Worm (Caenorhabditis elegans) whole organism, L4/young adult: ENCODE data around the gene T11G6.3.

Experiments
- W03F9.2 ChIP-seq: fragments of 150-350 bp; optimal IDR thresholded peaks from 2 replicates; lab custom pipeline; 2014; ENCODE audit warnings: missing biosample characterization, missing genetic modification characterization
- dao-5 ChIP-seq: sonication (generic microtip); optimal IDR thresholded peaks from 2 replicates; lab custom pipeline; 2016; ENCODE audit warnings: missing genotype, missing genetic modification characterization, moderate library complexity, missing compliant biosample characterization
- him-1 ChIP-seq: sonication (generic microtip); optimal IDR thresholded peaks from 2 replicates; lab custom pipeline; 2016; ENCODE audit warnings: missing genotype, missing genetic modification reagents, missing genetic modification characterization, missing compliant biosample characterization

DNA sequence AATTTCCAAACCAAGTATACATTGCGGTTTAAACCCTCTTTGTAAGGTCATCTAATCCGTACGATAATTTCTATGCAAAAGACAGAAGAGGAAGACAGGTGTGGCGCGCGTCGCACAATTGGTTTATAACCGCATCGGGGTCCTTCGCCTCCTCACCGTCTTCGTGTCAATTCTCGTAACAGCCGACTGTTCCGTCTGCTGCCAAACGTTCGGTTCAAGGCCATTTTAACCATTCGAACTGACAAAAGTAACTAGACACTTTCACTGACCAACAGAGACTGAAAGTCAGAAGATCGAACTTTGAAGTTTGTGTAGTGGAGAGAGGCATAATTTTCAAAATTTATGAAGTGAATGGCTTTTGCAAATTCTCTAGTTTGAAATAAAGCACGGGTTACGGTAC is 39.1 kb downstream of the T11G6.3 start:
- no peak for TF ChIP-seq him-1 (tag; lab: Kevin White, UChicago)
- no peak for TF ChIP-seq W03F9.2 (tag; lab: Kevin White, UChicago)
- TF ChIP-seq dao-5 (tag; lab: Kevin White, UChicago) = no peak
